Worm (Caenorhabditis elegans) whole organism, L2 larva: ENCODE results near the gene Y57A10B.6.

ENCODE experiments used
- lin-13 ChIP-seq: fragments of 150-350 bp; optimal IDR thresholded peaks from 2 replicates; lab custom pipeline; 2014; ENCODE audit warnings: missing biosample characterization, missing genetic modification reagents, missing genetic modification characterization
- lsy-2 ChIP-seq, 2 experiments: fragments of 150-350 bp in 1 of 2; sonication (generic microtip) in 1 of 2; optimal IDR thresholded peaks; 2 replicates each; lab custom pipeline; 2014 to 2017; ENCODE audit warnings: missing biosample characterization in 2 of 2, missing genetic modification characterization in 2 of 2
- nhr-11 ChIP-seq: fragments of 150-350 bp; optimal IDR thresholded peaks from 2 replicates; lab custom pipeline; 2014; ENCODE audit warnings: missing biosample characterization, missing genetic modification characterization
- nhr-12 ChIP-seq: fragments of 150-350 bp; optimal IDR thresholded peaks from 2 replicates; lab custom pipeline; 2014; ENCODE audit warnings: missing biosample characterization, missing genetic modification characterization

DNA sequence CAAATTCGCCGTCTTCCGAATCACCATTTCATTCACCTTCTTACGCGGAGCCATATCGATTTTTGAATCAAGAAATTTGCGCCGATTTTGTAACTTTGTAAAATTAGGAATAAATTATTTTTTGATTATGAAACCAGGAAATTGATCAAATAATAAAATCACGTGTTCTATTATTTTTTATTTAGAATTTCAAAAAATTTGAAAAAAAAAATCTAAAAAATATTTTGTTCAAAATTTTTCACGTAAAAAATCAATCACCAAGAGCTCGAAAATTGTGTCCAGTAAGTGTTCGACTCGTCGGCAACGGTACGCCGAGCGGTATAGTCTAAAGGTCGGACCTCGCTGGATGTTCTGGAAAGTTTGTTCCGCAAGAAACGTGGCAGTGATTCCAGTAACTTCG is 3.8 kb downstream of the Y57A10B.6 start, which contains the start of gene Y57A10B.7:
- TF ChIP-seq lsy-2 (tag; optimal IDR thresholded peaks at IDR 0.05; lab: Kevin White, UChicago) (no peak), nhr-11 (tag; lab: Kevin White, UChicago) (no peak), lin-13 (GFP tag; lab: Kevin White, UChicago) (no peak), nhr-12 (tag; lab: Kevin White, UChicago) (no peak)
